Fruit fly (Drosophila melanogaster) whole organism, embryonic: ENCODE measurements around the gene CG31525.

Source experiments
- Antp ChIP-seq: fragments of 200-800 bp; sonication (Bioruptor generic); optimal IDR thresholded peaks from 3 replicates; lab custom pipeline; 2016; ENCODE audit warnings: missing biosample characterization, missing genetic modification characterization
- Atf-2 ChIP-seq: fragments of 200-800 bp; sonication (Bioruptor generic); optimal IDR thresholded peaks from 2 replicates; lab custom pipeline; 2016; ENCODE audit warnings: missing biosample characterization, missing genetic modification characterization
- Atf6 ChIP-seq: fragments of 200-800 bp; sonication (Bioruptor generic); IDR thresholded peaks from 2 replicates; pipeline ENCODE4 v1.3.6; 2022; ENCODE audit warnings: missing biosample characterization, missing genetic modification characterization
- B-H2 ChIP-seq: fragments of 200-800 bp; sonication (Bioruptor generic); optimal IDR thresholded peaks from 2 replicates; lab custom pipeline; 2018; ENCODE audit warnings: missing biosample characterization, mild to moderate bottlenecking, missing genetic modification characterization
- BEAF-32 ChIP-seq: fragments of 200-800 bp; sonication (Bioruptor generic); optimal IDR thresholded peaks from 3 replicates; lab custom pipeline; 2017; ENCODE audit warnings: missing biosample characterization, missing genetic modification characterization, mild to moderate bottlenecking, moderate library complexity, missing genetic modification reagents
- Bgb ChIP-seq: fragments of 200-800 bp; sonication (Bioruptor generic); IDR thresholded peaks from 2 replicates; pipeline ENCODE4 v1.3.6; 2022; ENCODE audit warnings: missing biosample characterization, missing genetic modification characterization; ENCODE audit not compliant: partially characterized antibody
- BtbVII ChIP-seq: fragments of 200-800 bp; sonication (Bioruptor generic); optimal IDR thresholded peaks from 3 replicates; lab custom pipeline; 2017; ENCODE audit warnings: missing biosample characterization, mild to moderate bottlenecking, missing genetic modification characterization
- CG10979 ChIP-seq: fragments of 200-800 bp; sonication (Bioruptor generic); optimal IDR thresholded peaks from 2 replicates; lab custom pipeline; 2018; ENCODE audit warnings: missing biosample characterization, mild to moderate bottlenecking, missing genetic modification characterization, moderate library complexity
- CG14441 ChIP-seq: fragments of 200-800 bp; sonication (Bioruptor generic); IDR thresholded peaks from 2 replicates; pipeline ENCODE4 v1.3.6; 2022; ENCODE audit warnings: missing biosample characterization, missing genetic modification characterization
- CG14710 ChIP-seq: fragments of 200-800 bp; sonication (Bioruptor generic); optimal IDR thresholded peaks from 3 replicates; lab custom pipeline; 2019; ENCODE audit warnings: missing biosample characterization, mild to moderate bottlenecking, missing genetic modification characterization, moderate library complexity
- CG15514 ChIP-seq: fragments of 200-800 bp; sonication (Bioruptor generic); optimal IDR thresholded peaks from 3 replicates; lab custom pipeline; 2017; ENCODE audit warnings: missing biosample characterization, missing genetic modification characterization, mild to moderate bottlenecking, moderate library complexity, missing genetic modification reagents
- CG15696 ChIP-seq: fragments of 200-800 bp; sonication (Bioruptor generic); optimal IDR thresholded peaks from 2 replicates; lab custom pipeline; 2019; ENCODE audit warnings: missing biosample characterization, mild to moderate bottlenecking, missing genetic modification characterization, moderate library complexity
- CG1602 ChIP-seq: fragments of 200-800 bp; sonication (Bioruptor generic); optimal IDR thresholded peaks from 3 replicates; lab custom pipeline; 2016; ENCODE audit warnings: missing biosample characterization, missing genetic modification characterization
- CG2120 ChIP-seq: fragments of 200-800 bp; sonication (Bioruptor generic); optimal IDR thresholded peaks from 3 replicates; lab custom pipeline; 2016; ENCODE audit warnings: missing biosample characterization, missing genetic modification characterization
- CG3065 ChIP-seq: fragments of 200-800 bp; sonication (Bioruptor generic); optimal IDR thresholded peaks from 2 replicates; lab custom pipeline; 2016; ENCODE audit warnings: missing biosample characterization, missing genetic modification characterization
- CG32767 ChIP-seq: fragments of 200-800 bp; sonication (Bioruptor generic); IDR thresholded peaks from 2 replicates; pipeline ENCODE4 v1.3.6; 2022; ENCODE audit warnings: missing biosample characterization, missing genetic modification characterization
- CG34376 ChIP-seq: fragments of 200-800 bp; sonication (Bioruptor generic); optimal IDR thresholded peaks from 2 replicates; lab custom pipeline; 2018; ENCODE audit warnings: missing biosample characterization, mild to moderate bottlenecking, missing genetic modification characterization
- CG3995 ChIP-seq: fragments of 200-800 bp; sonication (Bioruptor generic); optimal IDR thresholded peaks from 3 replicates; lab custom pipeline; 2016; ENCODE audit warnings: missing biosample characterization, missing genetic modification characterization
- CG43689 ChIP-seq: fragments of 200-800 bp; sonication (Bioruptor generic); IDR thresholded peaks from 2 replicates; pipeline ENCODE4 v1.3.6; 2022; ENCODE audit warnings: missing biosample characterization, missing genetic modification characterization
- CG4424 ChIP-seq: fragments of 200-800 bp; sonication (Bioruptor generic); optimal IDR thresholded peaks from 3 replicates; lab custom pipeline; 2016; ENCODE audit warnings: missing biosample characterization, missing genetic modification characterization
- CG4854 ChIP-seq: fragments of 200-800 bp; sonication (Bioruptor generic); optimal IDR thresholded peaks from 2 replicates; lab custom pipeline; 2016; ENCODE audit warnings: missing biosample characterization, missing genetic modification characterization, inconsistent platforms
- CG5245 ChIP-seq: fragments of 200-800 bp; sonication (Bioruptor generic); optimal IDR thresholded peaks from 3 replicates; lab custom pipeline; 2016; ENCODE audit warnings: missing biosample characterization, missing genetic modification characterization
- CG7372 ChIP-seq: fragments of 200-800 bp; sonication (Bioruptor generic); IDR thresholded peaks from 2 replicates; pipeline ENCODE4 v1.3.6; 2022; ENCODE audit warnings: missing biosample characterization, missing genetic modification characterization
- CG7987 ChIP-seq: fragments of 200-800 bp; sonication (Bioruptor generic); optimal IDR thresholded peaks from 2 replicates; lab custom pipeline; 2018; ENCODE audit warnings: missing biosample characterization, mild to moderate bottlenecking, missing genetic modification characterization, moderate library complexity
- CG9797 ChIP-seq: fragments of 200-800 bp; sonication (Bioruptor generic); optimal IDR thresholded peaks from 3 replicates; lab custom pipeline; 2018; ENCODE audit warnings: missing biosample characterization, mild to moderate bottlenecking, missing genetic modification characterization
- CTCF ChIP-seq: fragments of 200-800 bp; sonication (Bioruptor generic); optimal IDR thresholded peaks from 2 replicates; lab custom pipeline; 2017; ENCODE audit warnings: missing biosample characterization, mild to moderate bottlenecking, missing genetic modification characterization, moderate library complexity
- Dll ChIP-seq: fragments of 200-800 bp; sonication (Bioruptor generic); IDR thresholded peaks from 4 replicates; pipeline ENCODE4 v1.3.6; 2022; ENCODE audit warnings: missing biosample characterization, missing genetic modification characterization; ENCODE audit not compliant: partially characterized antibody
- Dref ChIP-seq: fragments of 200-800 bp; sonication (Bioruptor generic); IDR thresholded peaks from 2 replicates; pipeline ENCODE4 v1.3.6; 2022; ENCODE audit warnings: missing biosample characterization, missing genetic modification characterization
- Gug ChIP-seq: fragments of 200-800 bp; sonication (Bioruptor generic); IDR thresholded peaks from 4 replicates; pipeline ENCODE4 v1.3.6; 2022; ENCODE audit warnings: missing biosample characterization, missing genetic modification characterization
- HLH54F ChIP-seq: fragments of 200-800 bp; sonication (Bioruptor generic); optimal IDR thresholded peaks from 3 replicates; lab custom pipeline; 2016; ENCODE audit warnings: missing biosample characterization, missing genetic modification characterization
- Lhr ChIP-seq: fragments of 200-800 bp; sonication (Bioruptor generic); optimal IDR thresholded peaks from 3 replicates; lab custom pipeline; 2017; ENCODE audit warnings: mild to moderate bottlenecking, missing biosample characterization, missing genetic modification reagents, missing genetic modification characterization
- Mes4 ChIP-seq: fragments of 200-800 bp; sonication (Bioruptor generic); optimal IDR thresholded peaks from 2 replicates; lab custom pipeline; 2016; ENCODE audit warnings: missing biosample characterization, missing genetic modification characterization
- Myb ChIP-seq: fragments of 200-800 bp; sonication (Bioruptor generic); optimal IDR thresholded peaks from 2 replicates; lab custom pipeline; 2016; ENCODE audit warnings: missing biosample characterization, missing genetic modification characterization
- NC2β ChIP-seq: fragments of 200-800 bp; sonication (Bioruptor generic); optimal IDR thresholded peaks from 2 replicates; lab custom pipeline; 2016; ENCODE audit warnings: missing biosample characterization, missing genetic modification characterization
- Rfx ChIP-seq: fragments of 200-800 bp; sonication (Bioruptor generic); IDR thresholded peaks from 2 replicates; pipeline ENCODE4 v1.3.6; 2022; ENCODE audit warnings: missing biosample characterization, missing genetic modification characterization
- Sry-δ ChIP-seq: fragments of 200-800 bp; sonication (Bioruptor generic); optimal IDR thresholded peaks from 2 replicates; lab custom pipeline; 2016; ENCODE audit warnings: missing biosample characterization, missing genetic modification characterization
- YL-1 ChIP-seq: fragments of 200-800 bp; sonication (Bioruptor generic); optimal IDR thresholded peaks from 3 replicates; lab custom pipeline; 2017; ENCODE audit warnings: missing biosample characterization, mild to moderate bottlenecking, missing genetic modification characterization
- ara ChIP-seq: fragments of 200-800 bp; sonication (Bioruptor generic); IDR thresholded peaks from 2 replicates; pipeline ENCODE4 v1.3.6; 2022; ENCODE audit warnings: missing biosample characterization, missing genetic modification characterization
- ewg ChIP-seq: fragments of 200-800 bp; sonication (Bioruptor generic); optimal IDR thresholded peaks from 3 replicates; lab custom pipeline; 2017; ENCODE audit warnings: mild to moderate bottlenecking, missing biosample characterization, missing genetic modification reagents, missing genetic modification characterization
- grau ChIP-seq: fragments of 200-800 bp; optimal IDR thresholded peaks from 3 replicates; lab custom pipeline; 2019; ENCODE audit warnings: missing biosample characterization, mild to moderate bottlenecking, missing genetic modification characterization, moderate library complexity
- her ChIP-seq: fragments of 200-800 bp; sonication (Bioruptor generic); optimal IDR thresholded peaks from 2 replicates; lab custom pipeline; 2016; ENCODE audit warnings: missing biosample characterization, missing genetic modification characterization
- lov ChIP-seq, 2 experiments: fragments of 200-800 bp in 1 of 2; fragments of >200 bp in 1 of 2; sonication (Bioruptor generic) in 1 of 2; IDR thresholded peaks in 1 of 2; optimal IDR thresholded peaks in 1 of 2; 2 replicates in 1 of 2; 3 replicates in 1 of 2; pipeline versions ENCODE4 v1.3.6 to Lab custom; 2017 to 2022; ENCODE audit warnings: missing biosample characterization in 1 of 2, missing genetic modification characterization in 1 of 2
- nom ChIP-seq: fragments of 200-800 bp; sonication (Bioruptor generic); optimal IDR thresholded peaks from 2 replicates; lab custom pipeline; 2017; ENCODE audit warnings: missing biosample characterization, missing genetic modification characterization, mild to moderate bottlenecking, moderate library complexity, missing genetic modification reagents
- odd ChIP-seq: fragments of 200-800 bp; sonication (Bioruptor generic); optimal IDR thresholded peaks from 2 replicates; lab custom pipeline; 2017; ENCODE audit warnings: missing biosample characterization, mild to moderate bottlenecking, missing genetic modification characterization
- pho ChIP-seq: fragments of 200-800 bp; sonication (Bioruptor generic); optimal IDR thresholded peaks from 2 replicates; lab custom pipeline; 2016; ENCODE audit warnings: missing biosample characterization, missing genetic modification characterization
- psq ChIP-seq: fragments of 200-800 bp; sonication (Bioruptor generic); optimal IDR thresholded peaks from 2 replicates; lab custom pipeline; 2017; ENCODE audit warnings: missing biosample characterization, missing genetic modification characterization
- ssp ChIP-seq: fragments of 200-800 bp; sonication (Bioruptor generic); IDR thresholded peaks from 2 replicates; pipeline ENCODE4 v1.3.6; 2022; ENCODE audit warnings: missing biosample characterization, missing genetic modification characterization
- sug ChIP-seq: fragments of 200-800 bp; optimal IDR thresholded peaks from 2 replicates; lab custom pipeline; 2019; ENCODE audit warnings: missing biosample characterization, mild to moderate bottlenecking, missing genetic modification characterization, moderate library complexity
- unc-4 ChIP-seq: fragments of 200-800 bp; sonication (Bioruptor generic); IDR thresholded peaks from 2 replicates; pipeline ENCODE4 v1.3.6; 2022; ENCODE audit warnings: missing biosample characterization, missing genetic modification characterization; ENCODE audit not compliant: partially characterized antibody
- zfh1 ChIP-seq: fragments of 200-800 bp; sonication (Bioruptor generic); IDR thresholded peaks from 3 replicates; pipeline ENCODE4 v1.3.6; 2022; ENCODE audit warnings: missing biosample characterization, missing genetic modification characterization

Gene CG31525

dm6 chr3R:4387490-4387889 is 39.3 kb upstream of the CG31525 start, which contains the start of gene tub (continued):
- TF ChIP-seq CG3065 (GFP tag; lab: Kevin White, UChicago) (peak; percentile 5), psq (GFP tag; lab: Kevin White, UChicago) (peak; percentile 32), Myb (GFP tag; lab: Kevin White, UChicago) (peak; percentile 36), CG14441 (GFP tag; lab: Robert Waterston, UW) (peak; percentile 31; the same call in 1 of the 2 replicates), odd (GFP tag; lab: Kevin White, UChicago) (peak; percentile 40), grau (tag; lab: Kevin White, UChicago) (peak; percentile 50), unc-4 (GFP tag; lab: Robert Waterston, UW) (0 out of 2 replicates have a peak, but pooled peaks have one; percentile 22), CG4854 (no peak), Atf6 (peak; percentile 32; the same call in 1 of the 2 replicates), CG9797 (GFP tag; lab: Kevin White, UChicago) (peak; percentile 84), ara (GFP tag; lab: Robert Waterston, UW) (peak; percentile 6; the same call in 1 of the 2 replicates), CG32767 (GFP tag; lab: Robert Waterston, UW) (0 out of 2 replicates have a peak, but pooled peaks have one; percentile 39), CG34376 (peak; percentile 11), Atf-2 (GFP tag; lab: Kevin White, UChicago) (no peak), her (peak; percentile 23), B-H2 (GFP tag; lab: Kevin White, UChicago) (peak; percentile 60), CG2120 (GFP tag; lab: Kevin White, UChicago) (peak; percentile 65), nom (GFP tag; lab: Kevin White, UChicago) (peak; percentile 13), Mes4 (GFP tag; lab: Kevin White, UChicago) (peak; percentile 21), Dll (GFP tag; lab: Robert Waterston, UW) (0 out of 4 replicates have a peak, but pooled peaks have one; percentile 19), sug (tag; lab: Kevin White, UChicago) (peak; percentile 53), CG3995 (peak; percentile 6), CG5245 (GFP tag; lab: Kevin White, UChicago) (peak; percentile 30), CG15696 (no peak), lov (optimal IDR thresholded peaks at IDR 0.05; lab: Kevin White, UChicago) (no peak), lov (GFP tag; IDR thresholded peaks at IDR 0.05; lab: Robert Waterston, UW) (no peak), HLH54F (GFP tag; lab: Kevin White, UChicago) (peak; percentile 28), ewg (GFP tag; lab: Kevin White, UChicago) (peak; percentile 35), Dref (peak; percentile 47), CG7987 (GFP tag; lab: Kevin White, UChicago) (peak; percentile 73), ssp (peak; percentile 72), Rfx (GFP tag; lab: Robert Waterston, UW) (peak; percentile 66), BtbVII (GFP tag; lab: Kevin White, UChicago) (no peak), Bgb (GFP tag; lab: Robert Waterston, UW) (peak; percentile 19; the same call in 1 of the 2 replicates), Gug (GFP tag; lab: Robert Waterston, UW) (no peak), BEAF-32 (GFP tag; lab: Kevin White, UChicago) (peak; percentile 44), CG7372 (peak; percentile 29; the same call in 1 of the 2 replicates), NC2β (GFP tag; lab: Kevin White, UChicago) (no peak), zfh1 (GFP tag; lab: Robert Waterston, UW) (peak; percentile 66; the same call in 2 of the 3 replicates), CG43689 (GFP tag; lab: Robert Waterston, UW) (no peak), Sry-δ (peak; percentile 51), YL-1 (GFP tag; lab: Kevin White, UChicago) (peak; percentile 45), pho (GFP tag; lab: Kevin White, UChicago) (peak; percentile 15), Lhr (GFP tag; lab: Kevin White, UChicago) (peak; percentile 62), Antp (GFP tag; lab: Kevin White, UChicago) (peak; percentile 35), CG14710 (tag; lab: Kevin White, UChicago) (peak; percentile 57), CG10979 (peak; percentile 36), CG15514 (GFP tag; lab: Kevin White, UChicago) (peak; percentile 73), CG4424 (GFP tag; lab: Kevin White, UChicago) (peak; percentile 34), CTCF (GFP tag; lab: Kevin White, UChicago) (peak; percentile 84), CG1602 (GFP tag; lab: Kevin White, UChicago) (peak; percentile 7)
